Fruit fly (Drosophila melanogaster) Kc167 (cell line): ENCODE data around the gene CG3748.

ENCODE experiments used
- Sin3A ChIP-seq: fragments of >200 bp; optimal IDR thresholded peaks from 2 replicates; lab custom pipeline; 2018; ENCODE audit warnings: missing external identifiers
- insv ChIP-seq: fragments of >200 bp; optimal IDR thresholded peaks from 3 replicates; lab custom pipeline; 2018; ENCODE audit warnings: missing external identifiers
- psq ChIP-seq: fragments of >200 bp; optimal IDR thresholded peaks from 2 replicates; lab custom pipeline; 2017; ENCODE audit warnings: missing external identifiers

dm6 chr2L:9321022-9321421, 21.6 kb upstream of the CG3748 start:
- no peak for TF ChIP-seq psq (lab: Kevin White, UChicago)
- TF ChIP-seq Sin3A: no peak
- TF ChIP-seq insv (lab: Kevin White, UChicago): no peak
